Worm (Caenorhabditis elegans): ENCODE data around the gene F28B12.6.

DNA sequence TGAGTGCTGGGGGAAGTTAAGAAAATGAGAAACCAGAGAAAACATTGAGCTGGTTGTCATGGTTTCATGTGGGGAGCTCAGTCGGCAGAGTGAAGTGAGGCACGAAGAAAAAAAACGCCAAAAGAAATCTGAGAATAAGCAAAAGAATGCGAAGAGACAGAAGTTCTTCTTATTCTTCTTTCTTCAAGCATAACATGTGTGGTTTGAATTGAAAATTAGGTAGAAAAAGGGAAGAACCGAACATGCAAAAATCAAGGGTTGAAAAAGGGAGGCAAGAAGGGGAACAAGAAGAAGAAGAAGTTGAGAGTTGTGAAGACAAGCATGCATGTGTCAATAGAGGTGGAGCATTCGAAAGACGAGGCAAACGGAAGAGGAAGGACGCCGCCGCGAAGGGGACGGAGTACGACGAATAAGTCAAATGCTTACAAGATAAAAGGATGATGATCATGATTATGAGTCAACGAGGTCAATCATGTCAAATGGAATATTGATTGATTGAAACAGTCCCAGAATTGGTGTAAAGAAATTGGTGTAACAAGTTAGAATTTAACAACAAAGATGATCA is 17.2 kb downstream of the F28B12.6 start:
- TF ChIP-seq mdl-1 (tag; optimal IDR thresholded peaks at IDR 0.05) (no peak), fos-1 (tag; optimal IDR thresholded peaks at IDR 0.05) (no peak), lin-39 (tag; optimal IDR thresholded peaks at IDR 0.05) (no peak), skn-1 (tag; optimal IDR thresholded peaks at IDR 0.05) (no peak), nhr-77 (tag; optimal IDR thresholded peaks at IDR 0.05) (no peak), ama-1 (optimal IDR thresholded peaks at IDR 0.05) (no peak), ZK546.5 (tag; optimal IDR thresholded peaks at IDR 0.05) (no peak), snpc-4 (tag; optimal IDR thresholded peaks at IDR 0.05) (no peak), eor-1 (tag; optimal IDR thresholded peaks at IDR 0.05) (no peak), nhr-237 (tag; optimal IDR thresholded peaks at IDR 0.05) (no peak), tbx-2 (tag; optimal IDR thresholded peaks at IDR 0.05) (no peak), egl-27 (tag; optimal IDR thresholded peaks at IDR 0.05) (no peak), ztf-4 (tag; optimal IDR thresholded peaks at IDR 0.05) (no peak)
